Fruit fly (Drosophila melanogaster): ENCODE results near the gene CG6244.

DNA sequence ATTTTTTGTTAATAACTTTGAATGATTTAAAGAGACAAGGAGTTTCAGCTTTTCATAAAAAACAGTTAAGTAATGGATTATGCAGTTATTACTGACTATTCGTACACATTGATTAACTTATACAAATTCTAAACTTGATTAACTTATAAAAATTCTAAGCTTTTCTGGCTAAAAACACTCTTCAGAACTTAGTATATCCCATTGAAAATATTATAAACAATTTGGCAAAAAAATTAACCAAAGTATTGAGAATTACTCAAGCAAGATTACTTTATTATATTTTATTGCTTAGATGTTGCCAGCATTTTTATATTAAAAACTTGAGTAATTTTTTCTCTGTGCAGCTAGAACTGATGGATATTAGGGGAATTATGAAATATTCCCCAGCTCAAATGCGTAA is 30.7 kb upstream of the CG6244 start:
- TF ChIP-seq Hr4 (GFP tag; optimal IDR thresholded peaks at IDR 0.05) (no peak), CG1621 (tag; optimal IDR thresholded peaks at IDR 0.05) (no peak)
